Worm (Caenorhabditis elegans): ENCODE results near the gene mrps-31.
A peak's percentile ranks its signal among the peaks of the same experiment; 100 is the strongest.

mrps-31 gene

DNA sequence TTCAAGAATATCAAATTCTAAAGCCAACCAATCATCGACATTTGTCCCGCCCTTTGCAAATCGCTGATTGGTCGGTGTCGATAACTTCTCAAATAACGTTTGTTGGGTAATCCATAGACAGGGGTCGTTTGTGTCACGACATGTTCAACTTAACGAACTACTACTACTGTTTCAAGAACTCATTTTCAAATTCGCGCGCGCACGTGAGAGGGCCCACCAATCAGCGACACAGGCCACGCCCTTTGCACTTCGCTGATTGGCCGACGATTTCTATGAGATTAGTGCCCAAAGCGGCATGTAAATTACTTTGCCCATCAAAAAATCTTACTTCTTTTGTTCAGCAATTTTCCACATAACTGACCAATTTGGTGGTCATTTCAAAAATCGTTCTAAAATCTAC lies 35.5 kb downstream of the mrps-31 start:
- TF ChIP-seq isw-1 (GFP tag; IDR thresholded peaks at IDR 0.05) (no peak), efl-1 (optimal IDR thresholded peaks at IDR 0.05) (no peak), efl-1 (GFP tag; optimal IDR thresholded peaks at IDR 0.05 in 1 of 2) (peak in 1 of 2 experiments; percentile 48)

DNA sequence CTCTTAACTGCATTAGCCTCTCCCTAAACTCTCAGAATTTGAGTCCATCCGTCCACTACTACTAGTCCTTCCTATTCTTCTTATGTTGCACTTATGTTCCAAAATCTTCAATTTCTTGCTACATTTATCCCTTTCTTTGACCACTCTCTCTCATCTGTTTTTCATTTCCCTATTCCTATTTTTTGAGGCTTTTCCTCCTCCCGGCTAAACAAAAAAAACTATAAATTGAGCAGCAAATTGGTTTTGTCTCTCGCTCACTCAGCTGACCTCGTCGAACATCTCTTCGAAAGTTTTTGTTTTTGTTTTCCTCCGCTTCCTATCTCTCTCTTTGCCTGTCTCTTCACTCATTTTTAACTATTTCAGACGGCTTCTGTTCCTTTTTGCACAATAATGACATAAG lies 39.8 kb downstream of the mrps-31 start, which contains the start of gene ptp-1:
Gene ptp-1 (plus strand): TSS at position 358 of the 400 bp plus-strand sequence.
- TF ChIP-seq alr-1 (tag; optimal IDR thresholded peaks at IDR 0.05; ENCODE audit: borderline replicate concordance) (no peak), unc-130 (tag; optimal IDR thresholded peaks at IDR 0.05) (no peak), lin-14 (GFP tag; optimal IDR thresholded peaks at IDR 0.05) (peak; percentile 38), xbp-1 (tag; optimal IDR thresholded peaks at IDR 0.05) (no peak), nhr-11 (tag; optimal IDR thresholded peaks at IDR 0.05) (no peak), unc-86 (tag; optimal IDR thresholded peaks at IDR 0.05) (no peak), F16B12.6 (tag; optimal IDR thresholded peaks at IDR 0.05) (no peak), lin-35 (GFP tag; optimal IDR thresholded peaks at IDR 0.05) (no peak), ztf-11 (tag; optimal IDR thresholded peaks at IDR 0.05) (no peak), fkh-8 (tag; optimal IDR thresholded peaks at IDR 0.05) (no peak), ztf-4 (tag; optimal IDR thresholded peaks at IDR 0.05) (no peak), grh-1 (GFP tag; IDR thresholded peaks at IDR 0.05) (no peak), fkh-4 (tag; optimal IDR thresholded peaks at IDR 0.05; ENCODE audit: borderline replicate concordance) (peak; percentile 62), dsc-1 (tag; optimal IDR thresholded peaks at IDR 0.05) (peak; percentile 87), nhr-237 (tag; optimal IDR thresholded peaks at IDR 0.05) (no peak)

DNA sequence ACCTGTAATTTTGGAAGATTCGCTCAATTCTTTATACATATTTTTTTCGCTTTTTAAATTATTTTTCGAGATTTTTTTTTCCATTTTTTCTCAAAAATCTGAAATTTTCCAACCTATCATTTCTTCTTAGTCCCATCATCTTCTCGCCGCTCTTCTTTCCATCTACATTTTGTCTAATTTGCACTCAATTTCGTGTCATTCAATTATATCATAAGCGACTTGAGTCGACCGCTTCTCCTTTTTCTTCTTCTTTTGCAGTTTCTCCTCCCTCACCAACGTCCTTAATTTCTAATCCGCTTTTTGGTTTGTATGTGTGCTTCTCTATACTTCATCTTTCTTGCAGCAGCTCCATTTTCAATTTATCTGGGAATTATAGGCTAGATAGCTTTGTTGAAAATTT lies 42.0 kb downstream of the mrps-31 start:
- TF ChIP-seq fkh-8 (tag; optimal IDR thresholded peaks at IDR 0.05) (no peak), F16B12.6 (tag; optimal IDR thresholded peaks at IDR 0.05) (no peak), C04F5.9 (tag; optimal IDR thresholded peaks at IDR 0.05) (no peak), nhr-12 (tag; optimal IDR thresholded peaks at IDR 0.05) (no peak), ama-1 (optimal IDR thresholded peaks at IDR 0.05) (no peak), fkh-4 (tag; optimal IDR thresholded peaks at IDR 0.05; ENCODE audit: borderline replicate concordance) (no peak), mep-1 (tag; optimal IDR thresholded peaks at IDR 0.05) (no peak), Y116A8C.19 (tag; optimal IDR thresholded peaks at IDR 0.05; ENCODE audit: borderline replicate concordance) (no peak), C34B4.2 (tag; optimal IDR thresholded peaks at IDR 0.05) (no peak), ceh-88 (GFP tag; IDR thresholded peaks at IDR 0.05) (no peak), snpc-4 (tag; optimal IDR thresholded peaks at IDR 0.05) (no peak), unc-86 (tag; optimal IDR thresholded peaks at IDR 0.05) (no peak), lir-3 (tag; optimal IDR thresholded peaks at IDR 0.05; ENCODE audit: poor library complexity) (no peak)

DNA sequence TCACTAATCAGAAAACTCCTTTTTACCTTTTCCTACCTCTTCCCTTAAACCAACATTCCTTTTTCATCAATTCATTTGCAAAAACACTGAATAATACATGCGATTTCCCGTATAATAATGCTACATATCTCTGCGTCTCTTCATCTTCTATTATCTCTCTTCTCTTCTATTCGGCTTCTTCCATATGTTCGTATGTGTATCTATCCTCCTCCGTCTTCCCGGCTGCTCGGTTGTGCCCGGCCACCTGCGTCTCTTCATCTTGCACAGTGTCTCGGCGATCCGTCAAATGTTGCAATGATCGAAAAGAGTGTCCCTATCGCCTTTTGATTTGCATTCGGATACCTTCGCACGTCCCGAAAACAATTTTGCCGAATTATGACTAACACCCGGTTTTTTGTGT lies 46.8 kb downstream of the mrps-31 start:
- TF ChIP-seq dsc-1 (tag; optimal IDR thresholded peaks at IDR 0.05): peak; percentile 72
- TF ChIP-seq zip-4 (GFP tag; optimal IDR thresholded peaks at IDR 0.05): no peak
- TF ChIP-seq nhr-47 (tag; optimal IDR thresholded peaks at IDR 0.05): no peak
- peak; percentile 39 for TF ChIP-seq lin-14 (GFP tag; optimal IDR thresholded peaks at IDR 0.05)
- TF ChIP-seq ztf-11 (tag; optimal IDR thresholded peaks at IDR 0.05): peak in 1 of 2 experiments; percentile 26
- peak; percentile 16 for TF ChIP-seq rnt-1 (tag; optimal IDR thresholded peaks at IDR 0.05)

DNA sequence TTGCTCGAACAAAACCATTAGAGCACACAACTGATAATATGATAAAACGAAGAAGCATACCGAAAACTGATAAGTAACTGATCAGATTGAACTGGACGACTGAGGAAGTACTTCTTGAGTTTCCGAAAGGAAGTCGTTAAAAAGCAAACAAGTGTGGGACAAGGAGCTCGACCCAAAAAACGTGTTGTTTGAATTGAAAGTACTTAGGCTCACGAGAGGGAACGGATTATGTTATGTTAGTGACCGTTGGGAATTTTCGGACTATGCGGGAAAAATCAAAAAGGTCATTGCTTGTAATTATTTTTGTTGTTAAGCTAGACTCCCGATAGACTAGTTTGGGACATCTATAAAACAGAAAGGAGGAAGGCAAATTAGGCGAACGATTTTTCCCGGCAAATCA lies 48.5 kb downstream of the mrps-31 start, which contains the start of gene C48D5.3:
Gene C48D5.3 (minus strand): TSS at position 101 of the 400 bp plus-strand sequence.
- TF ChIP-seq efl-3 (GFP tag; optimal IDR thresholded peaks at IDR 0.05) (no peak), sox-4 (tag; optimal IDR thresholded peaks at IDR 0.05) (no peak), tlp-1 (tag; optimal IDR thresholded peaks at IDR 0.05) (no peak), nhr-19 (GFP tag; conservative IDR thresholded peaks at IDR 0.05) (no peak)
